Worm (Caenorhabditis elegans) whole organism, L1 larva: ENCODE measurements around the gene flp-15.

Experiments used
- egl-13 ChIP-seq: sonication (generic microtip); optimal IDR thresholded peaks from 2 replicates; lab custom pipeline; 2016; ENCODE audit warnings: missing genotype, missing genetic modification reagents, missing genetic modification characterization, missing compliant biosample characterization
- unc-62 ChIP-seq: fragments of 150-350 bp; optimal IDR thresholded peaks from 2 replicates; lab custom pipeline; 2014; ENCODE audit warnings: missing biosample characterization, missing genetic modification reagents, missing genetic modification characterization

DNA sequence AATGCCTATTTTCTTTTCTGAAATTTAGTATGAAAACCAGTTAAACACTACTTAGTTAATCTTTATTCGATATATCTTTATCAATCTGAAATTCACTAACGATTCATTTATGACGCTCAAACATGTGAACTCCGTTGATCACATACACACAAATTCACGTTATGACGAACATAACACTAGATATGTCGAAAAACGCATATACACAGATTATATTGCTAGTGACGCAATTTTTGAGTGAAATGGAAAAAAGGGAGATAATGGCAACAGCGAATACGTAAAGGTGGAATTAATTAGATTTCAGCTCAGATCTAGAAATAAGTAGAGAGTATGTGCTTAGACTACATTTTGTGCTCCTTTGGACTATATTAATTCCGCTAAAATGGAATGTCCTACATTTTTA lies 49.2 kb upstream of the flp-15 start:
- TF ChIP-seq egl-13 (tag; lab: Kevin White, UChicago) (peak; percentile 49), unc-62 (no peak)
